Fruit fly (Drosophila melanogaster) Kc167 (cell line): ENCODE results near the gene Eig71Ed.

Experiments used
- Myc ChIP-seq: fragments of >200 bp; optimal IDR thresholded peaks from 2 replicates; lab custom pipeline; 2017; ENCODE audit warnings: missing external identifiers
- Sin3A ChIP-seq: fragments of >200 bp; optimal IDR thresholded peaks from 2 replicates; lab custom pipeline; 2018; ENCODE audit warnings: missing external identifiers
- h ChIP-seq: fragments of >200 bp; optimal IDR thresholded peaks from 3 replicates; lab custom pipeline; 2018; ENCODE audit warnings: missing external identifiers
- insv ChIP-seq: fragments of >200 bp; optimal IDR thresholded peaks from 3 replicates; lab custom pipeline; 2018; ENCODE audit warnings: missing external identifiers
- psq ChIP-seq: fragments of >200 bp; optimal IDR thresholded peaks from 2 replicates; lab custom pipeline; 2017; ENCODE audit warnings: missing external identifiers
- ttk ChIP-seq: sonication (Bioruptor generic); optimal IDR thresholded peaks from 2 replicates; lab custom pipeline; 2017; ENCODE audit warnings: missing external identifiers

Gene Eig71Ed

DNA sequence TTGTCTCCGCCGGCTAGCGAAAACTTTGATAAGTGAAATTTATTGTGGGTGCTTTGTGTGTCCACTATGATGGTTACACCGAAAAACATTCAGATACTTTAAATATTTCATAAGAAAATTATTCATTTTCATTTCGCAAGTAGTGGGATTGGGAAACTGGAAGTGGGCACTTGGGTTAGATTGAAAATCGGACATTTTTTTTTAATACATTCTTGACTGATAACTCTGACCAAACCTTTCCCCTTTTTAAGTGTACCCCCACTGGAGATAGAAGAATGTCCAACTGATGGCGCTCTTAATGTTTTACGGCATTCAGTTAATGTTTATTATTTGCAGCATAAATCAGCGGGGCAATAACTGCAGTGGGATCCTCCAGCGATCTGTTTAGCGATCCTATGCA is 25.3 kb downstream of the Eig71Ed start:
- TF ChIP-seq Myc (no peak), insv (no peak), psq (lab: Kevin White, UChicago) (no peak), h (no peak), Sin3A (lab: Kevin White, UChicago) (no peak), ttk (lab: Kevin White, UChicago) (no peak)

DNA sequence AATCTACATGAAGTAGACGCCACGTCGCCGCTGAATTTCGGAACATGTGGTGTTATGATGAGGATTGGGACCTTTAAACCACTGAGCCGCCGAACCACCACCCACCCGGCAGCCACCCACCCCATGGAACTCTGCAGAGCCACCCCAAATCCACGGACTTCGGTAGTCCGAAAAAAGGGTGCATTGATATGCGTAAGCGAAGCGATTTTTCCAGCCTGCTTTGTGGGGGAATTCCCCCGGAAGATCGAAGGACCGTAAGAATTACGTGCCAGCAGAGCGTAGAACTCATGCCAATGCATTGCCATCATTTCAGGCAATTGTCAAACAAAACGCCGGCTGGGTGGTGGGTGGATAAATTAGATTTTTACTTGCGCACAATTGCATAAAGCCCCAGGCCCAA is 25.9 kb downstream of the Eig71Ed start:
- TF ChIP-seq insv (no peak), psq (lab: Kevin White, UChicago) (no peak), Sin3A (lab: Kevin White, UChicago) (no peak), ttk (lab: Kevin White, UChicago) (no peak), h (no peak), Myc (no peak)

DNA sequence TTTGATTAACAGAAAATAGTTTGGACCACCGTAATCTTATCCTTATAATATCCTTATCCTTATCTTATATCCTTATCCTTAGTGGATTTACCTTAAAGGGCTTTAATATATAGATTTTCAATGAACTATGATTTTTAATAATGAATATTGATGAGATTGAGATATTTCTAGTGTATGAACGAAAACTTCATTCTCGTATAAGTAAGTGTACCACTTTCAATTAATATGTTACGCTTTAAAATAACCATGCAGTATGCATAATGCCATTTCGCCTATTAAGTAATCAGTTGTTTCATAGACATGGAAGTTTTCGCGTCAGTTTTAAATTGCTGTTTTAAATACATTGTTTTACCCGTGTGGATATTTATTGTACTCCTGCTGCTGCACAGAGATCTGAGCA is 27.1 kb downstream of the Eig71Ed start, which contains the start of gene CG7304:
CG7304 (plus strand) TSS at position 301 of the 400 bp plus-strand sequence.
- TF ChIP-seq Myc, result no peak
- TF ChIP-seq psq (lab: Kevin White, UChicago), result no peak
- no peak for TF ChIP-seq insv
- no peak for TF ChIP-seq h
- TF ChIP-seq ttk (lab: Kevin White, UChicago), result no peak
- TF ChIP-seq Sin3A (lab: Kevin White, UChicago), result no peak

DNA sequence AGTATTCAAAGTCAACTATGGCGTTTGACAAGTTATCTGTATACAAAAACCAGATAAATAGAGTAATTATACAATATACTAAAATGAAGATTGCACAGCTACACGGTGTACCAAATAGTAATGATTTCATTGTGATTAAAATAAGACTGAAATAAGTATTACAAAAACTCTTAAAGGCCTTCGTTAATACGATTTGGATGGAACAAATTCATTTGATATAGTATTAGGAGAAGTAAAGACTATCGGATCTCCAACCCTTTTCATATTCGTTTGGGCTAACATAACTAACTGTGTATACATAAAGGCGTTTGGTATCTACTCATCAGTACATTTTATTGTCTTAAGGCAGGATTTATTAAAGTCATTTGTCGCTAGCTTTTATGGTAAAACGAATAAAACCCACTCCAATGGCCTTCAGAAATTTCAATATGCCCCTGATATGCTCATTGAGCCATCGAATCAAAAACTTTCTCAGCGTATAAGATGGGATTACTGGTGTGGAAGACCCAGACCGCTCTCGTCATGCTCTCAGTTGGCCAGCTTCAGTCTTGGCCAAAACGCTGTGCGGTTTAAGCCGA is 31.1 kb downstream of the Eig71Ed start, which contains the start of the genes CG7579 and Pgant8:
CG7579 (minus strand) TSS at position 101 of the 578 bp plus-strand sequence.
Pgant8 (plus strand) TSS at position 528 of the 578 bp plus-strand sequence.
- TF ChIP-seq Sin3A (lab: Kevin White, UChicago), result no peak
- TF ChIP-seq Myc, result no peak
- TF ChIP-seq h, result no peak
- no peak for TF ChIP-seq insv
- TF ChIP-seq ttk (lab: Kevin White, UChicago), result no peak
- no peak for TF ChIP-seq psq (lab: Kevin White, UChicago)

DNA sequence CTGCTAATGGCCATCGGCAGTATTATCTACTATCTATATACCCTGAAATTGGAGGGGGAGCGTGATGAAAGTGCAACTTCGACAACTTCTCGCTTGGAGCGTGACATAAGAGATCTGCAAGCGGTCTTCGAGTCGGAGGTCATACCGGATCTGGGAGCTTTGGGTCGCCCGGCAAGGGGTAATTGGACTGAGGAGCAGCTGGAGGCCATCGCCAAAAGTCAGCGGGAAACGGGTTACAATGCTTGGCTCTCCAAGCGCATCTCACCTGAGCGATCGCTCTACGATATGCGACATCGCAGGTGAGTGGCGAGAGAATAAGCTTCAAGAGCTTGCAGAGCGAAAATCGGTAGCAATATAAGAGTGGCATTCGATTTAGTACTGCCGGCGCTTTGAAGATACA is 31.7 kb downstream of the Eig71Ed start:
- TF ChIP-seq ttk (lab: Kevin White, UChicago) (no peak), Myc (no peak), Sin3A (lab: Kevin White, UChicago) (no peak), psq (lab: Kevin White, UChicago) (no peak), insv (no peak), h (no peak)

DNA sequence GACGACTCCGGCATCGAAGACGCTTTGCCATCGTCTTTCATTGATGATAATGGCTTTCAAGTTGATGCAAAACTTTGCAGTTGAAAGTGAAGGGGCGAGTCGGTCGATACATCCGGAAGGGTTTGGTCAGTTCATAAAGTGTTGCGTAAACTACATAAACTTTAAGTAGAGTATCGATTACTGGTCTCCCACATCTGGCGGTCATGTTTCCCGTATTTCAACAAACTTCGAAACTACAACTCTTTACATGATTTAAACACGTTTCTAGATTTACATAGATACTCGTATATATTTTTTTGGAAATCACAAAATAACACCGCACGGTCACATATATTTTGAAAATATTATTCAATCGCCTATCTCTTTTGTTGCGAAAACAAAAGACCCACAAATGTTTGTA is 35.5 kb downstream of the Eig71Ed start, which contains the start of gene CG34452:
CG34452 (minus strand) TSS at position 101 of the 400 bp plus-strand sequence.
- TF ChIP-seq Myc, result no peak
- no peak for TF ChIP-seq ttk (lab: Kevin White, UChicago)
- TF ChIP-seq h, result no peak
- no peak for TF ChIP-seq insv
- TF ChIP-seq psq (lab: Kevin White, UChicago), result no peak
- TF ChIP-seq Sin3A (lab: Kevin White, UChicago), result no peak

DNA sequence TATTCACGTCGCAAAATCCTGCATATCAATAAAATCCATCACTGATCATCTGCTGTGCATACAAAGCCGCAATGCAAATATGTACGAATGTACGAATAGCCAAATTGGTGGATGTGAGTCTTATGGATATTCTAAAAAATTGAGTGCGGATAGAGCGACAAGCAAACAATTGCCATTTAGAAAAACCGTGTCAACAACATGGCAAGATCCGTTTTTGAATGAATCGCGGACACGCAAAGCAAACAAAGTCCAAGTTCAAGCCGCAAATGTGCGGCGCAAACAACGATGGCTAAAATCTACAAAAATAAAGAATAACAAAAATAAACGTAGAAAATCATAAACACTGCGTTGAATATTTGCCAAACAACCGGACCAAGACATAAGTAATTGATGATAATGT is 37.2 kb downstream of the Eig71Ed start:
- no peak for TF ChIP-seq psq (lab: Kevin White, UChicago)
- no peak for TF ChIP-seq insv
- no peak for TF ChIP-seq ttk (lab: Kevin White, UChicago)
- TF ChIP-seq h, result no peak
- no peak for TF ChIP-seq Sin3A (lab: Kevin White, UChicago)
- TF ChIP-seq Myc, result no peak

DNA sequence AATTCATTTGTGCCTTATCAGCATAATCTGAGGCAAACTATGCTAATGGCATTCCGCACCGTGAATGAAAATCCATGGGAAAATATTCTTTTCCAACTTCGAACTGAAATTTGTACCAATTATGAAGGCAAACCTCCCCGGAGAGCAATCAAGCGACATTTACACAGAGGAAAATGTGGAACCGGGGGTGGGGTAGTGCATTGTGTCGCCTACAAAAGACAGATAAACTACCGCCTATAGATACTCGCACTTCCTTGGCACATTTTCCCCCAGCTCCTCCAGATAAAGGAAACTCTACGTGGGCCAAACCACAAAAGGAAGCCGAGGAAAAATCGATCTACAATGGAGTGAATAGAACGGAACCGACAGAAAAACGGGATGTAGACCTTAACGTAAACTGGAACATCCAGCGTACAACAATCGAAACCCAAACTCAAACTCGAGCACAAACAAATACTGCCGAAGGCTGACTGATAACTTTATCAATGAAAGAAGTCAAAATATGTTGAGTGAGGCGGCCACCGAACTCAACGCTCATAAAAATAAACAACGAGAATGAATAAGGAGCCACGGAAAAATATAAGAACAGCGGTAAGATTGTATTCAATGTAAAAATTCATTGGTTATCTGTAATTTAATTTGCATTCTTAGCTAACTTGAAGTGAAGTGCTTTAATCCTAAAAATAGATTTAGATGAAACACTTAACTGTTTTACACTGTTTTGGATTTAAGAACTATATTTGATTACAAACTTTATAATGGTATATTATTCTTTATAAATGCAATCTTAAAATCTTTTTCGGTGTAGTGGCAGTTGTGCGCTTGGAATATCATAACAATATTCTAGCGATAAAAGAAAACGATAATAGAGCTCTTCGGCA is 38.6 kb downstream of the Eig71Ed start:
- TF ChIP-seq psq (lab: Kevin White, UChicago) (no peak), ttk (lab: Kevin White, UChicago) (no peak), Myc (no peak), insv (no peak), Sin3A (lab: Kevin White, UChicago) (no peak), h (no peak)

DNA sequence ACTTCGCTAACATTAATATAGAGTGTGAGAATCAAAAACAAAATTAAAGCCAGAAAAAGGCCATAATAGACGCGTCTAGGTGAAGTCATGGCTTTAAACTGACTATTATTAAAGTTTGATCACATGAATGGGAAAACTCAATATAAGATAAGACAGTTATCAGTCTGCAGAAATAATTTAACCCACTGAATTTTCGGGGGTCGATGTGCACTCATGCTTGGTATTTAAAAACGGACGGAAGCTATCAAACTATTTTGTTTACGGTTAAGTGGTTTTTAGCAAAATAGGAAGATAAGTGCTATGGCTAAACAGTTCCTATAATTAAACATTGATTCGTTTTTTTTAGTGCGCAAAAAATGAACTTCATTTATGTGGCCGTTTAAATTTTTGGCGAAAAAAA is 39.6 kb downstream of the Eig71Ed start, which contains the start of gene CG34451:
CG34451 (minus strand) TSS at position 101 of the 400 bp plus-strand sequence.
- TF ChIP-seq ttk (lab: Kevin White, UChicago) (no peak), insv (no peak), h (no peak), psq (lab: Kevin White, UChicago) (no peak), Sin3A (lab: Kevin White, UChicago) (no peak), Myc (no peak)

DNA sequence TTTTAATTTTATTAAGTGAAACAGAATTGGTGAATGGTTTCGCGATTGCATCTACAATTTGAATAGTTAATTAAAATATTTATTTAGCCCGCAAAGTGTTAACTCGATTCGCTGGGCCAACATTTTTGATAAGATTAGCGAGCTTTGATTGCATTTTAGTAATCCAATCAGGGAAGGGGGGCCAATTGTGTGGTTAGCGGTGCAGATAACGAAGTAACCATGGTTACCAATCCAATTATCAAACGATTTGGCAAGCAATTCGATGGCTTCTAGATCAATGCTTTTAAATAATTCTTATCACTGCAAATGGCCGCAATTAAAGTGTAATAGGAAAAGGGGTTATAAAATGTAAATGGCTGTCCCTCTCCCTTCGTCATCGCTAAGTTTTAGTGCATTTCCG is 40.1 kb downstream of the Eig71Ed start:
- no peak for TF ChIP-seq Sin3A (lab: Kevin White, UChicago)
- TF ChIP-seq insv, result no peak
- no peak for TF ChIP-seq Myc
- no peak for TF ChIP-seq psq (lab: Kevin White, UChicago)
- no peak for TF ChIP-seq h
- TF ChIP-seq ttk (lab: Kevin White, UChicago), result no peak

DNA sequence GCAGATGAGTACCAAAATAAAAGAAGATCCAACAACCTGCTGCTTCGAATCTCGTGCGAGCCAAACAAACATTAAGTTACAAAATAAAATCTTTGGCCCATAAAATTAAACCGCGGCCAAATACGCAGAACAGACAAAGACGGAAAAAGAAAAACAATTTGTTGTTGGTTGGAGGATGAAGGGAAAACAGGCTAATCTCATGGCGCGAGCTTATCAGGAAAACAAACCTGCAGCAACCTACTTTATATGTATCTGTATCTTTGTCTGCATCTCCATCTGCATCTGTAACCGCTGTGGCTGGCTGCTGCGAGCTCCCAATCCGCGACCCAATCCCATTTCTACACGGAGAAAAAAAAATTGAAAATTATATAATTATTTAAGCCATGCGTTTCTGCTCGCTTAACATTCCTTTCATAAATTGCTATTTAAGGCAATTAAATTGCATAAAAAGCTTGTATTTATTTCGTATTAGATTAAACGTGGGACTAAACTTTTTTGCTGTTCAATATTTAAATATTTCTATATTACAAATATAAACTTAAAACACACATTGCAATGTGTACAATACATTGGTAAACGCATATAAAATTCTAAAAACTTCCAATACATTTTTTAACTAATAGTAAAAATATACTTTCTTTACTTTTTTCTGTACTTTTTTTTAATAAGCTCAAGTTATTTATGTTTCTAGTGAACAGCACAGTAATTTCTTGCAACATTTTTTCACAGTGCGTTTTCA is 40.6 kb downstream of the Eig71Ed start:
- TF ChIP-seq h, result no peak
- TF ChIP-seq Myc, result no peak
- no peak for TF ChIP-seq psq (lab: Kevin White, UChicago)
- TF ChIP-seq insv, result no peak

DNA sequence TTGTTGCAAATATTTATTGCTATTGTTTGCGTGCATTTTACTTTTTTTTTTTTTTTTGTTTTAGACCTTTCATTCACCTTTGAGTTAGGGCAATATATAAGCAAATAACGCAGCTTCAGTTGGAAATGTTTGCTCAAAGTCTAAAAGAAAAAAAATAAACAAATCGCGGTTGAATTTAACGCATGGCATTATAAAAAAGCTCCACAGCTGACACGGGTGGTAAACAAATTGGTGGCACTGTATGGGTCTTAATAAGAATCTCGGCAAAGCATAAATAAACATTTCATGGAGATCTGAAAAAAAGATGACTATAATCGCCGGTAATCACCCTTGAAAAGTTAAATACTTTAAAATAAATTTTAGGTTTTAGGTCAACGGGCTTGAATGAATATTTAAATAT is 42.1 kb downstream of the Eig71Ed start:
- TF ChIP-seq psq (lab: Kevin White, UChicago) (no peak), Sin3A (lab: Kevin White, UChicago) (no peak), h (no peak), ttk (lab: Kevin White, UChicago) (no peak), Myc (no peak), insv (no peak)
